Fruit fly (Drosophila melanogaster) whole organism, pupa: Measurements from ENCODE around the gene RpS3A.

Experiments
- CG12605 ChIP-seq: fragments of 200-800 bp; sonication (Bioruptor generic); IDR thresholded peaks from 2 replicates; pipeline ENCODE4 v1.3.6; 2022; ENCODE audit warnings: missing biosample characterization, missing genetic modification characterization
- CG14655 ChIP-seq: fragments of 200-800 bp; sonication (Bioruptor generic); optimal IDR thresholded peaks from 3 replicates; lab custom pipeline; 2017; ENCODE audit warnings: mild to moderate bottlenecking, missing biosample characterization, missing genetic modification reagents, missing genetic modification characterization
- CG34367 ChIP-seq: fragments of 200-800 bp; sonication (Bioruptor generic); optimal IDR thresholded peaks from 2 replicates; lab custom pipeline; 2018; ENCODE audit warnings: missing biosample characterization, mild to moderate bottlenecking, missing genetic modification characterization
- CG4496 ChIP-seq: fragments of 200-800 bp; sonication (Bioruptor generic); IDR thresholded peaks from 3 replicates; pipeline ENCODE4 v1.3.6; 2022; ENCODE audit warnings: missing biosample characterization, missing genetic modification characterization
- CG8301 ChIP-seq: fragments of 200-800 bp; sonication (Bioruptor generic); optimal IDR thresholded peaks from 2 replicates; lab custom pipeline; 2018; ENCODE audit warnings: missing biosample characterization, mild to moderate bottlenecking, missing genetic modification characterization
- CG9948 ChIP-seq: fragments of 200-800 bp; sonication (Bioruptor generic); optimal IDR thresholded peaks from 2 replicates; lab custom pipeline; 2018; ENCODE audit warnings: missing biosample characterization, mild to moderate bottlenecking, missing genetic modification characterization, moderate library complexity
- EcR ChIP-seq: fragments of 200-800 bp; sonication (Bioruptor generic); optimal IDR thresholded peaks from 3 replicates; lab custom pipeline; 2019; ENCODE audit warnings: missing biosample characterization, missing genetic modification characterization, mild to moderate bottlenecking, moderate library complexity, missing genetic modification reagents
- Ets98B ChIP-seq: fragments of 200-800 bp; sonication (Bioruptor generic); IDR thresholded peaks from 2 replicates; pipeline ENCODE4 v1.3.6; 2022; ENCODE audit warnings: missing biosample characterization, missing genetic modification characterization
- Pif1A ChIP-seq: fragments of 200-800 bp; sonication (Bioruptor generic); optimal IDR thresholded peaks from 3 replicates; lab custom pipeline; 2016; ENCODE audit warnings: missing biosample characterization, missing genetic modification characterization
- Pif1B ChIP-seq: fragments of 200-800 bp; sonication (Bioruptor generic); optimal IDR thresholded peaks from 3 replicates; lab custom pipeline; 2016; ENCODE audit warnings: missing biosample characterization, missing genetic modification characterization
- Snoo ChIP-seq: fragments of 200-800 bp; sonication (Bioruptor generic); optimal IDR thresholded peaks from 3 replicates; lab custom pipeline; 2017; ENCODE audit warnings: missing biosample characterization, mild to moderate bottlenecking, missing genetic modification characterization, inconsistent platforms
- fd96Ca ChIP-seq: fragments of 200-800 bp; sonication (Bioruptor generic); IDR thresholded peaks from 3 replicates; pipeline ENCODE4 v1.3.6; 2022; ENCODE audit warnings: missing biosample characterization, missing genetic modification characterization
- rn ChIP-seq: fragments of 200-800 bp; sonication (Bioruptor generic); IDR thresholded peaks from 2 replicates; pipeline ENCODE4 v1.3.6; 2022; ENCODE audit warnings: missing biosample characterization, missing genetic modification characterization

DNA sequence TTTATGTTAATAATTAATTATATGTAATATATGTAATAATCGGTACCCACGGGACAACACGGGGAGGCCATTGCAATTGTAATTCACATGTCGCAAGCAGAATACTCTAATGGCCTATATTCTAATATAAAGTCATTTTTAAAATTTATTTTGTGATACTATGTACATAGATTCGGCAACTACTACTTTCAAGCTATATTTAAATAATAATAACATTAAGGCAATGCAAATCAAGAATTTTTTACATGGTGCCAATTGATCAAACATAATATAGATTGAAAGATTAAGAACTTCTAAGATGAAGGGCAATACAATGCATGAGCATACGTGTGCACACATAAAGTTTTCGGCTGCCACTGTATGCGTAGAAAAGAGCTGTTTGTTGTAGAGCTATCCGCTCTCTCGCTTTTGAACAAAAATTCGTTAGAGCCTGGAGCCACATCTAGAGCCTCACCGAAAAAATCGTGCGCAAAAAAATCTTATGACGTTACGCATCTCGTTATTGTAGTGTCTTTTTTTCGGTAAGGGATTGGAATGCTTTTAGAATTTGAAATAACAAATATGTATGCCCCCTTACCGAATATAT, 20.0 kb downstream of the RpS3A start:
- TF ChIP-seq EcR (GFP tag; lab: Kevin White, UChicago): no peak
- TF ChIP-seq fd96Ca (GFP tag; lab: Robert Waterston, UW): no peak
- TF ChIP-seq CG8301: no peak
- TF ChIP-seq Snoo (tag; lab: Kevin White, UChicago): no peak
- TF ChIP-seq CG12605 (GFP tag; lab: Robert Waterston, UW): no peak
- no peak for TF ChIP-seq CG14655 (GFP tag; lab: Kevin White, UChicago)
- TF ChIP-seq CG4496 (GFP tag; lab: Robert Waterston, UW): no peak
- no peak for TF ChIP-seq Pif1A (GFP tag; lab: Kevin White, UChicago)
- TF ChIP-seq Ets98B: no peak
- TF ChIP-seq CG9948 (tag; lab: Kevin White, UChicago): no peak
- TF ChIP-seq rn (GFP tag; lab: Robert Waterston, UW): no peak
- no peak for TF ChIP-seq Pif1B
- TF ChIP-seq CG34367 (tag; lab: Kevin White, UChicago): no peak
